Fruit fly (Drosophila melanogaster) whole organism, embryonic: Measurements from ENCODE around the gene Pi4KIIalpha.

Experiments
- Abd-B ChIP-seq: fragments of 200-800 bp; sonication (Bioruptor generic); optimal IDR thresholded peaks from 2 replicates; lab custom pipeline; 2018; ENCODE audit warnings: missing biosample characterization, mild to moderate bottlenecking, missing genetic modification characterization, moderate library complexity
- B-H2 ChIP-seq: fragments of 200-800 bp; sonication (Bioruptor generic); optimal IDR thresholded peaks from 2 replicates; lab custom pipeline; 2018; ENCODE audit warnings: missing biosample characterization, mild to moderate bottlenecking, missing genetic modification characterization
- CG10267 ChIP-seq: fragments of 200-800 bp; sonication (Bioruptor generic); optimal IDR thresholded peaks from 2 replicates; lab custom pipeline; 2018; ENCODE audit warnings: missing biosample characterization, mild to moderate bottlenecking, missing genetic modification characterization, moderate library complexity
- CG11696 ChIP-seq: fragments of 200-800 bp; sonication (Bioruptor generic); IDR thresholded peaks from 2 replicates; pipeline ENCODE4 v1.3.6; 2022; ENCODE audit warnings: missing biosample characterization, missing genetic modification characterization
- CG12236 ChIP-seq: fragments of 200-800 bp; sonication (Bioruptor generic); optimal IDR thresholded peaks from 2 replicates; lab custom pipeline; 2016; ENCODE audit warnings: missing biosample characterization, missing genetic modification characterization
- CG13424 ChIP-seq: fragments of 200-800 bp; sonication (Bioruptor generic); optimal IDR thresholded peaks from 2 replicates; lab custom pipeline; 2019; ENCODE audit warnings: missing biosample characterization, mild to moderate bottlenecking, missing genetic modification characterization, moderate library complexity
- CG13624 ChIP-seq: fragments of 200-800 bp; sonication (Bioruptor generic); optimal IDR thresholded peaks from 2 replicates; lab custom pipeline; 2016; ENCODE audit warnings: missing biosample characterization, missing genetic modification characterization
- CG13894 ChIP-seq: fragments of 200-800 bp; sonication (Bioruptor generic); optimal IDR thresholded peaks from 3 replicates; lab custom pipeline; 2018; ENCODE audit warnings: missing biosample characterization, mild to moderate bottlenecking, missing genetic modification characterization, moderate library complexity
- CG1529 ChIP-seq: fragments of 200-800 bp; sonication (Bioruptor generic); optimal IDR thresholded peaks from 3 replicates; lab custom pipeline; 2018; ENCODE audit warnings: missing biosample characterization, missing genetic modification characterization
- CG17328 ChIP-seq: fragments of 200-800 bp; sonication (Bioruptor generic); IDR thresholded peaks from 2 replicates; pipeline ENCODE4 v1.3.6; 2022; ENCODE audit warnings: missing biosample characterization, missing genetic modification characterization
- CG17385 ChIP-seq: fragments of 200-800 bp; sonication (Bioruptor generic); optimal IDR thresholded peaks from 3 replicates; lab custom pipeline; 2018; ENCODE audit warnings: missing biosample characterization, mild to moderate bottlenecking, missing genetic modification characterization
- CG18764 ChIP-seq: fragments of 200-800 bp; sonication (Bioruptor generic); optimal IDR thresholded peaks from 3 replicates; lab custom pipeline; 2016; ENCODE audit warnings: missing biosample characterization, missing genetic modification characterization
- CG31224 ChIP-seq: fragments of 200-800 bp; sonication (Bioruptor generic); IDR thresholded peaks from 2 replicates; pipeline ENCODE4 v1.3.6; 2022; ENCODE audit warnings: missing biosample characterization, missing genetic modification characterization
- CG34376 ChIP-seq: fragments of 200-800 bp; sonication (Bioruptor generic); optimal IDR thresholded peaks from 2 replicates; lab custom pipeline; 2018; ENCODE audit warnings: missing biosample characterization, mild to moderate bottlenecking, missing genetic modification characterization
- CG4424 ChIP-seq: fragments of 200-800 bp; sonication (Bioruptor generic); optimal IDR thresholded peaks from 3 replicates; lab custom pipeline; 2016; ENCODE audit warnings: missing biosample characterization, missing genetic modification characterization
- CG6765 ChIP-seq: fragments of 200-800 bp; sonication (Bioruptor generic); optimal IDR thresholded peaks from 3 replicates; lab custom pipeline; 2017; ENCODE audit warnings: missing biosample characterization, mild to moderate bottlenecking, missing genetic modification characterization
- CG6813 ChIP-seq: fragments of 200-800 bp; sonication (Bioruptor generic); optimal IDR thresholded peaks from 2 replicates; lab custom pipeline; 2017; ENCODE audit warnings: missing biosample characterization, missing genetic modification characterization, mild to moderate bottlenecking, moderate library complexity, missing genetic modification reagents
- CG7928 ChIP-seq: fragments of 200-800 bp; sonication (Bioruptor generic); optimal IDR thresholded peaks from 2 replicates; lab custom pipeline; 2017; ENCODE audit warnings: missing biosample characterization, mild to moderate bottlenecking, missing genetic modification characterization
- CG9437 ChIP-seq: fragments of 200-800 bp; sonication (Bioruptor generic); optimal IDR thresholded peaks from 2 replicates; lab custom pipeline; 2018; ENCODE audit warnings: missing biosample characterization, mild to moderate bottlenecking, missing genetic modification characterization
- CG9817 ChIP-seq: fragments of 200-800 bp; sonication (Bioruptor generic); optimal IDR thresholded peaks from 2 replicates; lab custom pipeline; 2018; ENCODE audit warnings: missing biosample characterization, mild to moderate bottlenecking, missing genetic modification characterization, moderate library complexity
- CTCF ChIP-seq: fragments of 200-800 bp; sonication (Bioruptor generic); optimal IDR thresholded peaks from 2 replicates; lab custom pipeline; 2017; ENCODE audit warnings: missing biosample characterization, mild to moderate bottlenecking, missing genetic modification characterization, moderate library complexity
- Dad ChIP-seq: fragments of 200-800 bp; sonication (Bioruptor generic); optimal IDR thresholded peaks from 3 replicates; lab custom pipeline; 2016; ENCODE audit warnings: missing biosample characterization, missing genetic modification characterization
- Dip2 ChIP-seq: fragments of 200-800 bp; sonication (Bioruptor generic); IDR thresholded peaks from 2 replicates; pipeline ENCODE4 v1.3.6; 2022; ENCODE audit warnings: missing biosample characterization, missing genetic modification characterization
- Doc2 ChIP-seq: fragments of 200-800 bp; sonication (Bioruptor generic); IDR thresholded peaks from 2 replicates; pipeline ENCODE4 v1.3.6; 2022; ENCODE audit warnings: missing biosample characterization, missing genetic modification characterization
- H15 ChIP-seq: fragments of 200-800 bp; sonication (Bioruptor generic); IDR thresholded peaks from 3 replicates; pipeline ENCODE4 v1.3.6; 2022; ENCODE audit warnings: missing biosample characterization, missing genetic modification characterization
- HLH3B ChIP-seq: fragments of 200-800 bp; sonication (Bioruptor generic); IDR thresholded peaks from 2 replicates; pipeline ENCODE4 v1.3.6; 2022; ENCODE audit warnings: missing biosample characterization, missing genetic modification characterization
- Hr39 ChIP-seq: fragments of >200 bp; optimal IDR thresholded peaks from 2 replicates; lab custom pipeline; 2017
- Med ChIP-seq: fragments of 200-800 bp; sonication (Bioruptor generic); peaks from one replicate; lab custom pipeline; 2016; ENCODE audit warnings: missing biosample characterization, missing genetic modification characterization, mild to moderate bottlenecking, inconsistent platforms, moderate library complexity
- Oli ChIP-seq: fragments of 200-800 bp; sonication (Bioruptor generic); optimal IDR thresholded peaks from 2 replicates; lab custom pipeline; 2018; ENCODE audit warnings: missing biosample characterization, mild to moderate bottlenecking, missing genetic modification characterization, moderate library complexity
- Ssrp ChIP-seq: fragments of 200-800 bp; sonication (Bioruptor generic); optimal IDR thresholded peaks from 2 replicates; lab custom pipeline; 2018; ENCODE audit warnings: missing biosample characterization, mild to moderate bottlenecking, missing genetic modification characterization, moderate library complexity
- Xbp1 ChIP-seq: fragments of 200-800 bp; sonication (Bioruptor generic); optimal IDR thresholded peaks from 3 replicates; lab custom pipeline; 2016; ENCODE audit warnings: missing biosample characterization, mild to moderate bottlenecking, missing genetic modification characterization
- YL-1 ChIP-seq: fragments of 200-800 bp; sonication (Bioruptor generic); optimal IDR thresholded peaks from 3 replicates; lab custom pipeline; 2017; ENCODE audit warnings: missing biosample characterization, mild to moderate bottlenecking, missing genetic modification characterization
- ac ChIP-seq: fragments of 200-800 bp; sonication (Bioruptor generic); optimal IDR thresholded peaks from 3 replicates; lab custom pipeline; 2017; ENCODE audit warnings: missing biosample characterization, mild to moderate bottlenecking, missing genetic modification characterization
- amos ChIP-seq: fragments of 200-800 bp; sonication (Bioruptor generic); IDR thresholded peaks from 2 replicates; pipeline ENCODE4 v1.3.6; 2022; ENCODE audit warnings: missing biosample characterization, missing genetic modification characterization; ENCODE audit not compliant: partially characterized antibody
- bbx ChIP-seq: fragments of 200-800 bp; sonication (Bioruptor generic); IDR thresholded peaks from 2 replicates; pipeline ENCODE4 v1.3.6; 2022; ENCODE audit warnings: missing biosample characterization, missing genetic modification characterization; ENCODE audit not compliant: partially characterized antibody
- cad ChIP-seq: fragments of >200 bp; optimal IDR thresholded peaks from 2 replicates; lab custom pipeline; 2017; ENCODE audit warnings: missing biosample characterization, missing genetic modification characterization
- cg ChIP-seq: fragments of 200-800 bp; sonication (Bioruptor generic); optimal IDR thresholded peaks from 3 replicates; lab custom pipeline; 2019; ENCODE audit warnings: missing biosample characterization, mild to moderate bottlenecking, missing genetic modification characterization, moderate library complexity
- ci ChIP-seq: fragments of 200-800 bp; sonication (Bioruptor generic); IDR thresholded peaks from 3 replicates; pipeline ENCODE4 v1.3.6; 2022; ENCODE audit warnings: missing biosample characterization, missing genetic modification characterization
- ewg ChIP-seq: fragments of 200-800 bp; sonication (Bioruptor generic); optimal IDR thresholded peaks from 3 replicates; lab custom pipeline; 2017; ENCODE audit warnings: mild to moderate bottlenecking, missing biosample characterization, missing genetic modification reagents, missing genetic modification characterization
- gsb ChIP-seq: fragments of 200-800 bp; sonication (Bioruptor generic); IDR thresholded peaks from 2 replicates; pipeline ENCODE4 v1.3.6; 2022; ENCODE audit warnings: missing biosample characterization, missing genetic modification characterization
- ind ChIP-seq: fragments of 200-800 bp; sonication (Bioruptor generic); optimal IDR thresholded peaks from 3 replicates; lab custom pipeline; 2016; ENCODE audit warnings: missing biosample characterization, missing genetic modification characterization
- jumu ChIP-seq: fragments of 200-800 bp; sonication (Bioruptor generic); optimal IDR thresholded peaks from 3 replicates; lab custom pipeline; 2016; ENCODE audit warnings: missing biosample characterization, missing genetic modification characterization
- lola ChIP-seq, 3 experiments: fragments of >200 bp in 2 of 3; fragments of 200-800 bp in 1 of 3; sonication (Bioruptor generic) in 1 of 3; optimal IDR thresholded peaks; 2 replicates each; lab custom pipeline; 2017 to 2019; ENCODE audit warnings: missing biosample characterization in 3 of 3, missing genetic modification characterization in 3 of 3, mild to moderate bottlenecking in 1 of 3, moderate library complexity in 1 of 3
- pan ChIP-seq, 4 experiments: fragments of >200 bp in 3 of 4; fragments of 200-800 bp in 1 of 4; sonication (Bioruptor generic) in 1 of 4; optimal IDR thresholded peaks in 3 of 4; IDR thresholded peaks in 1 of 4; 2 replicates each; pipeline versions ENCODE4 v1.3.6 to Lab custom; 2017 to 2022; ENCODE audit warnings: missing biosample characterization in 2 of 4, missing genetic modification characterization in 2 of 4, mixed read lengths in 1 of 4
- peb ChIP-seq: fragments of 200-800 bp; sonication (Bioruptor generic); IDR thresholded peaks from 2 replicates; pipeline ENCODE4 v1.3.6; 2022; ENCODE audit warnings: missing biosample characterization, missing genetic modification characterization
- pita ChIP-seq: fragments of 200-800 bp; sonication (Bioruptor generic); optimal IDR thresholded peaks from 2 replicates; lab custom pipeline; 2017; ENCODE audit warnings: missing biosample characterization, mild to moderate bottlenecking, missing genetic modification characterization
- ro ChIP-seq: fragments of 200-800 bp; sonication (Bioruptor generic); IDR thresholded peaks from 2 replicates; pipeline ENCODE4 v1.3.6; 2022; ENCODE audit warnings: missing biosample characterization, missing genetic modification characterization
- sim ChIP-seq: fragments of 200-800 bp; sonication (Bioruptor generic); IDR thresholded peaks from 2 replicates; pipeline ENCODE4 v1.3.6; 2022; ENCODE audit warnings: missing biosample characterization, missing genetic modification characterization
- stwl ChIP-seq: fragments of 200-800 bp; sonication (Bioruptor generic); optimal IDR thresholded peaks from 3 replicates; lab custom pipeline; 2018; ENCODE audit warnings: missing biosample characterization, mild to moderate bottlenecking, missing genetic modification characterization, moderate library complexity
- toy ChIP-seq: fragments of 200-800 bp; sonication (Bioruptor generic); IDR thresholded peaks from 2 replicates; pipeline ENCODE4 v1.3.6; 2022; ENCODE audit warnings: missing biosample characterization, missing genetic modification characterization
- ttk ChIP-seq: fragments of 200-800 bp; sonication (Bioruptor generic); IDR thresholded peaks from 2 replicates; pipeline ENCODE4 v2.1.2; 2022; ENCODE audit warnings: missing biosample characterization, missing genetic modification characterization
- yki ChIP-seq: fragments of >200 bp; optimal IDR thresholded peaks from 3 replicates; lab custom pipeline; 2018

Pi4KIIalpha gene

DNA sequence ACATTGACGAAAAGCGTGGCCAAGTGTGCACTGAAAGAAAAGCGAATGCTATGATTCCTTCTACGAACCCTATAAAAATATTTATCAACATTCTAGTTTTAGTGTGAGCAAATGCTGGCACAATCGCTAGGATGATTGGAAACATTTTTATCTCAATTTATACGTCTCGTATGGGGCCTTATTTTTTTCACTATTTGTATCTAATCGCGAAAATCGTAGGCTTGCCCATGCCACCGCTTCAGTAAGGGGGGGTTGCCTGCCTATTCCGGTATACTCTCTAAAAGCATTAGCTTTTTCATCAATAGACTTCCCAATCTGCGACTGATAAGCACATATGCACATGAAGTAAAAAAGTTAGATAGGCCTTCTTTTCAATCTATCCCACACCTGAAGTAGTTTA lies 2.2 kb upstream of the Pi4KIIalpha start (continued):
- no peak for TF ChIP-seq CG13894 (tag; lab: Kevin White, UChicago)
- TF ChIP-seq peb, result peak; percentile 79
- TF ChIP-seq B-H2 (GFP tag; lab: Kevin White, UChicago), result peak; percentile 45
- peak; percentile 81 for TF ChIP-seq Oli (tag; lab: Kevin White, UChicago)
- peak; percentile 72 for TF ChIP-seq sim (GFP tag; lab: Robert Waterston, UW)
- TF ChIP-seq Abd-B (GFP tag; lab: Kevin White, UChicago), result no peak
- TF ChIP-seq Med (GFP tag; lab: Kevin White, UChicago), result peak; percentile 98
- TF ChIP-seq CG7928 (GFP tag; lab: Kevin White, UChicago), result no peak
- 0 out of 2 replicates have a peak, but pooled peaks have one; percentile 49 for TF ChIP-seq toy
- peak; percentile 69 for TF ChIP-seq ewg (GFP tag; lab: Kevin White, UChicago)
- TF ChIP-seq CG1529 (GFP tag; lab: Kevin White, UChicago), result peak; percentile 70
- peak; percentile 96 for TF ChIP-seq ci (GFP tag; lab: Robert Waterston, UW)
- peak; percentile 96 for TF ChIP-seq CG34376 (GFP tag; lab: Kevin White, UChicago)
- peak; percentile 58 for TF ChIP-seq CG6765 (GFP tag; lab: Kevin White, UChicago)
- TF ChIP-seq cg (GFP tag; lab: Kevin White, UChicago), result no peak
- TF ChIP-seq CG31224 (GFP tag; lab: Robert Waterston, UW), result peak; percentile 72
- TF ChIP-seq pita, result no peak
- TF ChIP-seq CG18764 (GFP tag; lab: Kevin White, UChicago), result peak; percentile 54
- peak; percentile 78 for TF ChIP-seq ind
- TF ChIP-seq ttk, result peak; percentile 84
- peak; percentile 76 for TF ChIP-seq Xbp1 (GFP tag; lab: Kevin White, UChicago)
- TF ChIP-seq gsb, result peak; percentile 59
- TF ChIP-seq stwl (tag; lab: Kevin White, UChicago), result no peak
- peak; percentile 80 for TF ChIP-seq CG17328 (GFP tag; lab: Robert Waterston, UW)
- peak; percentile 50 for TF ChIP-seq CG10267
- peak; percentile 83 for TF ChIP-seq CG17385 (GFP tag; lab: Kevin White, UChicago)
- peak; percentile 63 for TF ChIP-seq CG9817 (tag; lab: Kevin White, UChicago)
- TF ChIP-seq pan (optimal IDR thresholded peaks at IDR 0.05; lab: Kevin White, UChicago), result no peak
- TF ChIP-seq pan (GFP tag; optimal IDR thresholded peaks at IDR 0.05 in 1 of 2, IDR thresholded peaks at IDR 0.05 in 1 of 2), result peak in 1 of 2 experiments; percentile 94
- TF ChIP-seq HLH3B (GFP tag; lab: Robert Waterston, UW), result peak; percentile 90
- peak; percentile 63 for TF ChIP-seq CG4424
- TF ChIP-seq yki (lab: Kevin White, UChicago), result no peak
- peak; percentile 74 for TF ChIP-seq H15
- TF ChIP-seq jumu, result peak; percentile 79
- no peak for TF ChIP-seq amos
- TF ChIP-seq Hr39 (lab: Kevin White, UChicago), result no peak
- no peak for TF ChIP-seq ac (GFP tag; lab: Kevin White, UChicago)
- peak; percentile 62 for TF ChIP-seq Dad
- no peak for TF ChIP-seq Dip2 (GFP tag; lab: Robert Waterston, UW)
- peak; percentile 69 for TF ChIP-seq CG9437 (GFP tag; lab: Kevin White, UChicago)
- TF ChIP-seq ro (GFP tag; lab: Robert Waterston, UW), result peak; percentile 36; the same call in 1 of the 2 replicates
- peak; percentile 79 for TF ChIP-seq Doc2 (GFP tag; lab: Robert Waterston, UW)
- peak; percentile 79 for TF ChIP-seq CG13424 (tag; lab: Kevin White, UChicago)
- TF ChIP-seq YL-1 (GFP tag; lab: Kevin White, UChicago), result no peak
- no peak for TF ChIP-seq lola (GFP tag; optimal IDR thresholded peaks at IDR 0.05; lab: Kevin White, UChicago)
- TF ChIP-seq CG6813 (GFP tag; lab: Kevin White, UChicago), result peak; percentile 76
- TF ChIP-seq Ssrp (tag; lab: Kevin White, UChicago), result peak; percentile 71
- peak; percentile 58 for TF ChIP-seq CG13624 (GFP tag; lab: Kevin White, UChicago)
- TF ChIP-seq CG12236 (GFP tag; lab: Kevin White, UChicago), result no peak
- TF ChIP-seq CG11696 (GFP tag; lab: Robert Waterston, UW), result peak; percentile 79
- TF ChIP-seq bbx (GFP tag; lab: Robert Waterston, UW), result no peak
- no peak for TF ChIP-seq cad (GFP tag; lab: Kevin White, UChicago)
- peak; percentile 14 for TF ChIP-seq CTCF (GFP tag; lab: Kevin White, UChicago)
